Worm (Caenorhabditis elegans): Measurements from ENCODE around the gene Y73C8C.10.

DNA sequence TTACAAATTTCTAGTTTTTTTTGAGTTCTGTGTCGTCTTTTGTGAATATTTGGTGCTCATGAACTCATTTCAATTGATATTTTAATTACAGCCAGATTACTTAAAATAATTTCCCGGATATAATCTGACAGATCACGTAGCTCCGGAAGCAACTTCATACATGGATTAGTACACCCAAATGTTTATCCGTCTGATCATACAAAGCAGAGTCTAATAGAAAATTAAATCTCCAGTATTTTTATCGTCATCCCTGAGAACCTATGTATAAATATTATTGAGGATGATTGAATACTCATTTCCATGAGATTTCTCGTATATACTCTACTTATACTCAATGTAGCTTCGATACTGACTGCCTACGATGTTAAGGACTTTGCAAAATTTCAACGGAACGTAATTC lies 2.7 kb downstream of the Y73C8C.10 start, which contains the start of gene Y73C8C.12:
- no peak for TF ChIP-seq zip-5 (tag; optimal IDR thresholded peaks at IDR 0.05)
- no peak for TF ChIP-seq nfya-1 (tag; optimal IDR thresholded peaks at IDR 0.05)
